Worm (Caenorhabditis elegans) whole organism, late embryonic: ENCODE data around the gene nlp-71.

Source experiments
- Y22D7AL.16 ChIP-seq: sonication (generic microtip); optimal IDR thresholded peaks from 2 replicates; lab custom pipeline; 2016; ENCODE audit warnings: missing genetic modification characterization, missing compliant biosample characterization
- ama-1 ChIP-seq: fragments of 150-350 bp; optimal IDR thresholded peaks from 2 replicates; lab custom pipeline; 2014
- ceh-24 ChIP-seq: sonication (generic microtip); optimal IDR thresholded peaks from 2 replicates; lab custom pipeline; 2016; ENCODE audit warnings: mild to moderate bottlenecking, missing genetic modification characterization, missing compliant biosample characterization
- lin-11 ChIP-seq: fragments of 200-800 bp; sonication (Bioruptor generic); optimal IDR thresholded peaks from 2 replicates; lab custom pipeline; 2018; ENCODE audit warnings: mild to moderate bottlenecking, missing genetic modification characterization, missing compliant biosample characterization
- pha-2 ChIP-seq: sonication (generic microtip); optimal IDR thresholded peaks from 2 replicates; lab custom pipeline; 2017; ENCODE audit warnings: mild to moderate bottlenecking, missing genetic modification characterization, missing compliant biosample characterization
- sdc-2 ChIP-seq: sonication (generic microtip); optimal IDR thresholded peaks from 2 replicates; lab custom pipeline; 2016; ENCODE audit warnings: missing genotype, missing genetic modification characterization, missing compliant biosample characterization

DNA sequence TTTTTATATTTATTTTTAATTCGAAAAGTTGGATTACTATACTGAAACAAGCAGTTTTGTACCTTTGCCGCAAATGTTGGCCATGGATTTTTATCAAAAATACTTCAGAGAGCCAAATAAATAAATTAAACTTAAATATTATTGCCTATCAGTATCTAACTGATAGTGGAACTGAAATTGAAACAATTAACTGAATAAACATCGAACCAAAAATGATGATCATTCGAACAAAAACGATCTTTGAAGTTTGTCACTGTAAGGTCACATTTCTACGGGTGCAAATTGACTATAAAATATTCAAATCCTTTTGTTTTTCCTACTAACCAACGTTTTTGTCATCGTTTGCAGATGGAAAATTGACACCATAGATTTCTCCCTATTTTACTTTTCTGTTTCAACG lies 29.6 kb upstream of the nlp-71 start:
- TF ChIP-seq pha-2 (tag; lab: Kevin White, UChicago) (no peak), lin-11 (tag; lab: Kevin White, UChicago) (no peak), sdc-2 (no peak), ceh-24 (no peak), ama-1 (lab: Kevin White, UChicago) (no peak), Y22D7AL.16 (tag; lab: Kevin White, UChicago) (no peak)
